Fruit fly (Drosophila melanogaster) whole organism, adult: ENCODE measurements around the gene tau.

Experiments
- CG11617 ChIP-seq: fragments of 200-800 bp; sonication (Bioruptor generic); optimal IDR thresholded peaks from 2 replicates; lab custom pipeline; 2017; ENCODE audit warnings: mild to moderate bottlenecking, missing biosample characterization, missing genetic modification reagents, missing genetic modification characterization
- CG5204 ChIP-seq: fragments of 200-800 bp; sonication (Bioruptor generic); optimal IDR thresholded peaks from 2 replicates; lab custom pipeline; 2016; ENCODE audit warnings: missing biosample characterization, missing genetic modification characterization
- CG7101 ChIP-seq: fragments of 200-800 bp; sonication (Bioruptor generic); optimal IDR thresholded peaks from 2 replicates; lab custom pipeline; 2018; ENCODE audit warnings: missing biosample characterization, mild to moderate bottlenecking, missing genetic modification characterization, moderate library complexity
- Crg-1 ChIP-seq: fragments of 200-800 bp; sonication (Bioruptor generic); optimal IDR thresholded peaks from 2 replicates; lab custom pipeline; 2016; ENCODE audit warnings: missing biosample characterization, missing genetic modification characterization
- Mnt ChIP-seq: fragments of 200-800 bp; sonication (Bioruptor generic); optimal IDR thresholded peaks from 2 replicates; lab custom pipeline; 2016; ENCODE audit warnings: missing biosample characterization, mild to moderate bottlenecking, missing genetic modification characterization
- bab1 ChIP-seq: fragments of 200-800 bp; sonication (Bioruptor generic); optimal IDR thresholded peaks from 3 replicates; lab custom pipeline; 2019; ENCODE audit warnings: missing biosample characterization, mild to moderate bottlenecking, missing genetic modification characterization, moderate library complexity
- cnc ChIP-seq, 2 experiments: fragments of >200 bp; optimal IDR thresholded peaks; 2 replicates each; lab custom pipeline; 2017
- kay ChIP-seq: fragments of 200-800 bp; sonication (Bioruptor generic); peaks from one replicate; lab custom pipeline; 2016; ENCODE audit warnings: missing biosample characterization, missing genetic modification characterization, borderline replicate concordance
- pad ChIP-seq: fragments of 200-800 bp; sonication (Bioruptor generic); optimal IDR thresholded peaks from 3 replicates; lab custom pipeline; 2017; ENCODE audit warnings: missing biosample characterization, missing genetic modification characterization, mild to moderate bottlenecking, moderate library complexity, missing genetic modification reagents
- toe ChIP-seq: fragments of 200-800 bp; sonication (Bioruptor generic); optimal IDR thresholded peaks from 2 replicates; lab custom pipeline; 2016; ENCODE audit warnings: missing biosample characterization, missing genetic modification characterization

- no peak for TF ChIP-seq toe (GFP tag; lab: Kevin White, UChicago)
- no peak for TF ChIP-seq kay (GFP tag; lab: Kevin White, UChicago)
- no peak for TF ChIP-seq bab1 (GFP tag; lab: Kevin White, UChicago)
- no peak for TF ChIP-seq cnc (optimal IDR thresholded peaks at IDR 0.05; lab: Kevin White, UChicago)
- peak; percentile 72 for TF ChIP-seq Mnt (GFP tag; lab: Kevin White, UChicago)
- TF ChIP-seq Crg-1 (GFP tag; lab: Kevin White, UChicago): no peak
- no peak for TF ChIP-seq pad (GFP tag; lab: Kevin White, UChicago)
- TF ChIP-seq CG7101: no peak
- no peak for TF ChIP-seq CG5204
- no peak for TF ChIP-seq CG11617 (GFP tag; lab: Kevin White, UChicago)
Measured at dm6 chr3R:27608000-27608399, 48.8 kb downstream of the tau start.
